Worm (Caenorhabditis elegans) whole organism, L1 larva: ENCODE measurements around the gene R31.2.

Experiments used
- C16A3.4 ChIP-seq: fragments of 150-350 bp; optimal IDR thresholded peaks from 2 replicates; lab custom pipeline; 2014; ENCODE audit warnings: missing biosample characterization, missing genetic modification characterization
- aly-2 ChIP-seq: fragments of 150-350 bp; optimal IDR thresholded peaks from 2 replicates; lab custom pipeline; 2014; ENCODE audit warnings: missing biosample characterization, missing genetic modification characterization
- ceh-63 ChIP-seq: fragments of 200-800 bp; sonication (Bioruptor generic); optimal IDR thresholded peaks from 2 replicates; lab custom pipeline; 2018; ENCODE audit warnings: mild to moderate bottlenecking, missing genetic modification characterization, missing compliant biosample characterization
- ceh-90 ChIP-seq: sonication (generic microtip); optimal IDR thresholded peaks from 2 replicates; lab custom pipeline; 2016; ENCODE audit warnings: missing genetic modification characterization, missing compliant biosample characterization
- dpl-1 ChIP-seq, 3 experiments: fragments of 150-350 bp in 2 of 3; sonication (generic microtip) in 1 of 3; optimal IDR thresholded peaks; 2 replicates each; lab custom pipeline; 2014 to 2017; ENCODE audit warnings: missing biosample characterization in 3 of 3, missing genetic modification characterization in 3 of 3, missing genetic modification reagents in 3 of 3
- efl-1 ChIP-seq, 4 experiments: fragments of 150-350 bp; optimal IDR thresholded peaks in 3 of 4; peaks in 1 of 4; 1 replicate in 1 of 4; 2 replicates in 3 of 4; lab custom pipeline; 2014; ENCODE audit warnings: missing biosample characterization in 2 of 4, missing genetic modification characterization in 2 of 4, missing genetic modification reagents in 2 of 4
- egl-27 ChIP-seq, 2 experiments: fragments of 150-350 bp in 1 of 2; sonication (generic microtip); optimal IDR thresholded peaks; 3 replicates each; lab custom pipeline; 2017 to 2018; ENCODE audit warnings: missing biosample characterization in 2 of 2, missing genetic modification characterization in 2 of 2, missing genetic modification reagents in 2 of 2
- elt-2 ChIP-seq: sonication (generic microtip); optimal IDR thresholded peaks from 2 replicates; lab custom pipeline; 2016; ENCODE audit warnings: missing genetic modification characterization, mild to moderate bottlenecking, inconsistent platforms, missing compliant biosample characterization, missing genetic modification reagents
- irx-1 ChIP-seq: sonication (generic microtip); optimal IDR thresholded peaks from 2 replicates; lab custom pipeline; 2016; ENCODE audit warnings: missing genetic modification characterization, missing compliant biosample characterization
- isw-1 ChIP-seq: fragments of 200-800 bp; sonication (Bioruptor generic); IDR thresholded peaks from 2 replicates; pipeline ENCODE4 v1.3.6; 2022; ENCODE audit warnings: missing genetic modification characterization, missing compliant biosample characterization
- lin-14 ChIP-seq: fragments of 200-800 bp; sonication (Bioruptor generic); optimal IDR thresholded peaks from 2 replicates; lab custom pipeline; 2018; ENCODE audit warnings: mild to moderate bottlenecking, missing genetic modification characterization, moderate library complexity, missing compliant biosample characterization
- lin-15B ChIP-seq: fragments of 150-350 bp; sonication (generic microtip); optimal IDR thresholded peaks from 3 replicates; lab custom pipeline; 2014; ENCODE audit warnings: missing biosample characterization, missing genetic modification characterization
- lin-35 ChIP-seq, 2 experiments: fragments of 150-350 bp; optimal IDR thresholded peaks; 2 replicates each; lab custom pipeline; 2014; ENCODE audit warnings: missing biosample characterization in 2 of 2, missing genetic modification characterization in 2 of 2, missing genetic modification reagents in 2 of 2
- lir-3 ChIP-seq: sonication (generic microtip); optimal IDR thresholded peaks from 2 replicates; lab custom pipeline; 2016; ENCODE audit warnings: mild to moderate bottlenecking, missing genetic modification characterization, moderate library complexity, missing compliant biosample characterization; ENCODE audit not compliant: poor library complexity
- nhr-20 ChIP-seq: sonication (generic microtip); optimal IDR thresholded peaks from 2 replicates; lab custom pipeline; 2016; ENCODE audit warnings: mild to moderate bottlenecking, missing genetic modification characterization, missing compliant biosample characterization
- nhr-47 ChIP-seq: sonication (generic microtip); optimal IDR thresholded peaks from 2 replicates; lab custom pipeline; 2016; ENCODE audit warnings: mild to moderate bottlenecking, missing genetic modification characterization, moderate library complexity, missing compliant biosample characterization
- nhr-71 ChIP-seq: sonication (generic microtip); optimal IDR thresholded peaks from 2 replicates; lab custom pipeline; 2016; ENCODE audit warnings: mild to moderate bottlenecking, missing genetic modification characterization, moderate library complexity, missing compliant biosample characterization
- nhr-90 ChIP-seq: sonication (generic microtip); optimal IDR thresholded peaks from 2 replicates; lab custom pipeline; 2016; ENCODE audit warnings: mild to moderate bottlenecking, missing genetic modification characterization, missing compliant biosample characterization; ENCODE audit not compliant: poor library complexity
- pag-3 ChIP-seq: sonication (generic microtip); optimal IDR thresholded peaks from 2 replicates; lab custom pipeline; 2017; ENCODE audit warnings: missing genetic modification characterization, mild to moderate bottlenecking, missing compliant biosample characterization, antibody characterized with exemption, borderline replicate concordance; ENCODE audit not compliant: insufficient read depth
- pax-3 ChIP-seq: fragments of 200-800 bp; sonication (Bioruptor generic); optimal IDR thresholded peaks from 2 replicates; lab custom pipeline; 2018; ENCODE audit warnings: mild to moderate bottlenecking, missing genetic modification characterization, moderate library complexity, missing compliant biosample characterization
- pqm-1 ChIP-seq: sonication (generic microtip); optimal IDR thresholded peaks from 3 replicates; lab custom pipeline; 2017; ENCODE audit warnings: missing biosample characterization, missing genetic modification characterization
- snpc-4 ChIP-seq: fragments of 150-350 bp; optimal IDR thresholded peaks from 2 replicates; lab custom pipeline; 2014; ENCODE audit warnings: missing biosample characterization, missing genetic modification characterization
- snu-23 ChIP-seq: sonication (generic microtip); optimal IDR thresholded peaks from 2 replicates; lab custom pipeline; 2016; ENCODE audit warnings: missing genetic modification characterization, missing compliant biosample characterization
- sptf-1 ChIP-seq: fragments of 150-350 bp; optimal IDR thresholded peaks from 2 replicates; lab custom pipeline; 2014; ENCODE audit warnings: missing biosample characterization, missing genetic modification characterization
- swsn-7 ChIP-seq: sonication (generic microtip); optimal IDR thresholded peaks from 2 replicates; lab custom pipeline; 2016; ENCODE audit warnings: missing genetic modification characterization, missing compliant biosample characterization
- unc-62 ChIP-seq: fragments of 150-350 bp; optimal IDR thresholded peaks from 2 replicates; lab custom pipeline; 2014; ENCODE audit warnings: missing biosample characterization, missing genetic modification reagents, missing genetic modification characterization
- unc-98 ChIP-seq: fragments of 200-800 bp; sonication (Bioruptor generic); IDR thresholded peaks from 2 replicates; pipeline ENCODE4 v1.3.6; 2022; ENCODE audit warnings: missing genetic modification characterization, missing compliant biosample characterization
- vab-15 ChIP-seq: sonication (generic microtip); optimal IDR thresholded peaks from 2 replicates; lab custom pipeline; 2017; ENCODE audit warnings: missing genotype, mild to moderate bottlenecking, missing genetic modification characterization, missing compliant biosample characterization
- ztf-4 ChIP-seq: fragments of 150-350 bp; optimal IDR thresholded peaks from 2 replicates; lab custom pipeline; 2014; ENCODE audit warnings: missing biosample characterization, missing genetic modification characterization

R31.2 gene

ce11 chrV:11933196-11934028, 16.0 kb downstream of the R31.2 start, which contains the start of the genes aman-2 and F58H1.3 (continued):
- TF ChIP-seq lin-14 (GFP tag; lab: Kevin White, UChicago) (peak; percentile 73), swsn-7 (tag; lab: Kevin White, UChicago) (peak; percentile 19), unc-98 (GFP tag; lab: Robert Waterston, UW) (peak; percentile 51; the same call in 1 of the 2 replicates), isw-1 (peak; percentile 54; the same call in 1 of the 2 replicates), nhr-71 (peak; percentile 57), dpl-1 (GFP tag; optimal IDR thresholded peaks at IDR 0.05; lab: Kevin White, UChicago) (peak in 2 of 3 experiments; percentile 15 to 61), ceh-90 (tag; lab: Kevin White, UChicago) (peak; percentile 21), irx-1 (tag; lab: Kevin White, UChicago) (peak; percentile 5), snpc-4 (no peak), nhr-90 (tag; lab: Kevin White, UChicago) (peak; percentile 46), snu-23 (peak; percentile 36), sptf-1 (no peak), vab-15 (peak; percentile 72), nhr-47 (tag; lab: Kevin White, UChicago) (peak; percentile 62), lir-3 (tag; lab: Kevin White, UChicago) (peak; percentile 47), pax-3 (tag; lab: Kevin White, UChicago) (peak; percentile 74)

DNA sequence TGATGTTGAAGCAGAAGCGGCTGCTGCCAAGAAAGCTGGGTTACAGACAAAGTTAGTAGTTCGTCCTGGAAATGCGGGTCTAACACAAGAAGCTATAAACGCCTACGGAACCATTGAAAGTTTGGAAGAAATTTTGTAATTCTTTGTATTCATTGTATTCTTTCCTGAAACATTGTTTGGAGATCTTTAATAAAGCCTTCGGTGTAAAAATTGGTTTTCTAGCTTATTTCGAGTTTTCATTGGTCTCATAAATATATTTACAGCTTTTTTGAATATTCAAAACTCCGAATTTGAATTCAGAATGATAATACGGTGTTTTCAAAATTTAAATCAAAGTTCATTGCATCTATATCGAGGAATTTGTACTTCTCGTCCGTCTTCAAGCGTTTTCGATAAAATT, 17.5 kb downstream of the R31.2 start, which contains the start of gene F58H1.8:
TSS of gene F58H1.8 (plus strand) at position 301 of the 400 bp plus-strand sequence.
- TF ChIP-seq efl-1 (optimal IDR thresholded peaks at IDR 0.05; lab: Kevin White, UChicago) (no peak), efl-1 (GFP tag; optimal IDR thresholded peaks at IDR 0.05 in 1 of 2; lab: Kevin White, UChicago) (peak in 1 of 2 experiments; percentile 20), C16A3.4 (tag; lab: Kevin White, UChicago) (no peak), pax-3 (tag; lab: Kevin White, UChicago) (no peak)
- TF ChIP-seq, all 84 proteins: peak for 1

DNA sequence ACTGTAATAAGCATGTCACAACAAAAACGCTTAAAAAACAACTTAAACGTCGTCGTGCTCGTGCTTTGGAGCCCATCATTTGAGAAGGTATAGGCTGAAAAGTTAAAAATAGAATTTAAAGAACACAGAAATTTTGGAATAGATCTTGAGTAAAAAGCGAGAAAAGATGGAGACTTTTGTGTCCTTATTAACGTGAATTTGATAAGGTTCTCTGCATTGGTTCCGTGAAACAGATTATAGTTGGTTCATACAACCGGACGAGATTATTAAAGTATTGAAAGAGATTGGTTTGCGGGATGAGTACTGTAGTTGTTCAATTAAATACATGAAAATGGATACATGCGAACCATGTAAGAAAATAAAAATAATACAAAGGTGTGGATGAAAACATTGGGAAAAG, 20.3 kb downstream of the R31.2 start, which contains the start of gene gpla-1:
TSS of gene gpla-1 (minus strand) at position 101 of the 400 bp plus-strand sequence.
- TF ChIP-seq unc-98 (GFP tag; lab: Robert Waterston, UW): no peak
- no peak for TF ChIP-seq aly-2 (tag; lab: Kevin White, UChicago)
- no peak for TF ChIP-seq lir-3 (tag; lab: Kevin White, UChicago)
- no peak for TF ChIP-seq unc-62
- no peak for TF ChIP-seq ceh-63 (GFP tag; lab: Kevin White, UChicago)

- TF ChIP-seq efl-1 (optimal IDR thresholded peaks at IDR 0.05; lab: Kevin White, UChicago): no peak
- TF ChIP-seq efl-1 (GFP tag; optimal IDR thresholded peaks at IDR 0.05 in 1 of 2; lab: Kevin White, UChicago): peak in 1 of 2 experiments; percentile 85
- TF ChIP-seq lin-15B (tag; lab: Kevin White, UChicago): no peak
- TF ChIP-seq, all 84 proteins: peak for 1
These were observed 23.0 kb downstream of the R31.2 start for ce11 chrV:11940329-11940728.

ce11 chrV:11941664-11942063, 24.3 kb downstream of the R31.2 start:
- TF ChIP-seq nhr-20: peak; percentile 28
- TF ChIP-seq efl-1 (optimal IDR thresholded peaks at IDR 0.05; lab: Kevin White, UChicago): no peak
- TF ChIP-seq efl-1 (GFP tag; optimal IDR thresholded peaks at IDR 0.05 in 1 of 2; lab: Kevin White, UChicago): peak in 1 of 2 experiments; percentile 89
- no peak for TF ChIP-seq ztf-4
- TF ChIP-seq lin-35 (GFP tag; optimal IDR thresholded peaks at IDR 0.05; lab: Kevin White, UChicago): peak in 1 of 2 experiments; percentile 51
- peak; percentile 91 for TF ChIP-seq pqm-1 (tag; lab: Kevin White, UChicago)
- TF ChIP-seq nhr-90 (tag; lab: Kevin White, UChicago): peak; percentile 31
- TF ChIP-seq elt-2 (tag; lab: Kevin White, UChicago): peak; percentile 93
- no peak for TF ChIP-seq snpc-4

DNA sequence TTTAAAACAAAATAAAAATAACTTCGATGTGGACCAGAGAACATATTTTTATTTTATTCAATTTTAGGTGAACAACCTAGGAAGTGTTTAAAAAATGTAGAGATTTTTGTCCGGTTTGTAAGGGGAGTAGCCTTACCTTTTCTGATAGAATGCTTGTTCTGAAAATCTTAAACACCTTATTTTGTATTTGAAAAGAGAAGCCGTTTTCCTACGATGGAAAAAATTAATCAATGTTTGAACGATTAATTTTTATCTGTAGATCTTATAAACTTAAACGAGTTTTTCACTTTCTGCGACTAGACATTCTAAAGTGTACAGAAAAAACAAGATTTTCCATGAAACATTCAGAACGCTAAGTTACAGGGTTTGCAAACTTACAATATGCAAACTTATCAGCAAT, 25.0 kb downstream of the R31.2 start, which contains the start of gene F58H1.6:
TSS of gene F58H1.6 (plus strand) at position 301 of the 400 bp plus-strand sequence.
- TF ChIP-seq vab-15 (no peak), pag-3 (tag; lab: Kevin White, UChicago) (no peak), egl-27 (tag; optimal IDR thresholded peaks at IDR 0.05; lab: Kevin White, UChicago) (no peak)
